Worm (Caenorhabditis elegans) whole organism, L4 larva: ENCODE measurements around the gene top-3.
A peak's percentile ranks its signal among the peaks of the same experiment; 100 is the strongest.

Source experiments
- F44E2.7 ChIP-seq: fragments of 200-800 bp; sonication (Bioruptor generic); IDR thresholded peaks from 2 replicates; pipeline ENCODE4 v2.1.2; 2022; ENCODE audit warnings: missing genetic modification characterization, missing compliant biosample characterization
- R02D3.7 ChIP-seq: fragments of 150-350 bp; sonication (generic microtip); optimal IDR thresholded peaks from 3 replicates; lab custom pipeline; 2014; ENCODE audit warnings: missing biosample characterization, missing genetic modification characterization
- T26A8.4 ChIP-seq: fragments of 200-800 bp; sonication (Bioruptor generic); IDR thresholded peaks from 2 replicates; pipeline ENCODE4 v1.3.6; 2022; ENCODE audit warnings: missing genetic modification characterization, missing compliant biosample characterization
- Y105C5A.15 ChIP-seq: fragments of 200-800 bp; sonication (Bioruptor generic); IDR thresholded peaks from 2 replicates; pipeline ENCODE4 v1.3.6; 2022; ENCODE audit warnings: missing genetic modification characterization, missing compliant biosample characterization
- Y48G9A.11 ChIP-seq: fragments of 200-800 bp; sonication (Bioruptor generic); IDR thresholded peaks from 2 replicates; pipeline ENCODE4 v1.3.6; 2022; ENCODE audit warnings: missing genetic modification reagents, missing genetic modification characterization, missing compliant biosample characterization
- Y5F2A.4 ChIP-seq: fragments of 200-800 bp; sonication (Bioruptor generic); optimal IDR thresholded peaks from 2 replicates; lab custom pipeline; 2018; ENCODE audit warnings: mild to moderate bottlenecking, missing genetic modification characterization, missing compliant biosample characterization
- Y75B8A.6 ChIP-seq: fragments of 200-800 bp; sonication (Bioruptor generic); IDR thresholded peaks from 2 replicates; pipeline ENCODE4 v1.3.6; 2022; ENCODE audit warnings: missing genetic modification reagents, missing genetic modification characterization, missing compliant biosample characterization
- ZK546.5 ChIP-seq, 2 experiments: sonication (generic microtip); optimal IDR thresholded peaks; 2 replicates each; lab custom pipeline; 2017; ENCODE audit warnings: missing biosample characterization in 2 of 2, missing genetic modification characterization in 2 of 2
- ama-1 ChIP-seq: fragments of 150-350 bp; optimal IDR thresholded peaks from 2 replicates; lab custom pipeline; 2014; ENCODE audit warnings: inconsistent platforms, mixed read lengths
- ceh-20 ChIP-seq: fragments of 200-800 bp; sonication (Bioruptor generic); IDR thresholded peaks from 2 replicates; pipeline ENCODE4 v1.3.6; 2022; ENCODE audit warnings: missing genetic modification reagents, missing genetic modification characterization, missing compliant biosample characterization
- ceh-32 ChIP-seq: sonication (generic microtip); optimal IDR thresholded peaks from 2 replicates; lab custom pipeline; 2016; ENCODE audit warnings: mild to moderate bottlenecking, missing genetic modification characterization, missing compliant biosample characterization; ENCODE audit not compliant: poor library complexity
- ceh-62 ChIP-seq: sonication (generic microtip); optimal IDR thresholded peaks from 2 replicates; lab custom pipeline; 2017; ENCODE audit warnings: missing biosample characterization, missing genetic modification characterization
- ceh-82 ChIP-seq: sonication (generic microtip); optimal IDR thresholded peaks from 2 replicates; lab custom pipeline; 2017; ENCODE audit warnings: missing biosample characterization, missing genetic modification characterization
- daf-19 ChIP-seq: fragments of 200-800 bp; sonication (Bioruptor generic); conservative IDR thresholded peaks from 2 replicates; pipeline ENCODE4 v1.3.6; 2022; ENCODE audit warnings: missing genetic modification characterization, missing compliant biosample characterization
- dmd-8 ChIP-seq: fragments of 200-800 bp; sonication (Bioruptor generic); IDR thresholded peaks from 2 replicates; pipeline ENCODE4 v1.3.6; 2022; ENCODE audit warnings: missing genetic modification characterization, missing compliant biosample characterization
- duxl-1 ChIP-seq: sonication (generic microtip); optimal IDR thresholded peaks from 2 replicates; lab custom pipeline; 2016; ENCODE audit warnings: mild to moderate bottlenecking, missing genetic modification characterization, moderate library complexity, missing compliant biosample characterization; ENCODE audit not compliant: poor library complexity
- dve-1 ChIP-seq: sonication (generic microtip); optimal IDR thresholded peaks from 2 replicates; lab custom pipeline; 2017; ENCODE audit warnings: antibody characterized with exemption, mild to moderate bottlenecking, missing genetic modification characterization, missing compliant biosample characterization; ENCODE audit not compliant: insufficient read depth
- egl-43 ChIP-seq: fragments of 200-800 bp; sonication (Bioruptor generic); IDR thresholded peaks from 2 replicates; pipeline ENCODE4 v1.3.6; 2022; ENCODE audit warnings: missing genetic modification reagents, missing genetic modification characterization, missing compliant biosample characterization
- fos-1 ChIP-seq: fragments of 150-350 bp; optimal IDR thresholded peaks from 2 replicates; lab custom pipeline; 2014; ENCODE audit warnings: missing biosample characterization, missing genetic modification characterization
- hlh-11 ChIP-seq: fragments of 200-800 bp; sonication (Bioruptor generic); optimal IDR thresholded peaks from 2 replicates; lab custom pipeline; 2018; ENCODE audit warnings: mild to moderate bottlenecking, missing genetic modification characterization, missing compliant biosample characterization
- hlh-30 ChIP-seq: sonication (generic microtip); optimal IDR thresholded peaks from 2 replicates; lab custom pipeline; 2017; ENCODE audit warnings: antibody characterized with exemption, mild to moderate bottlenecking, missing genetic modification characterization, missing compliant biosample characterization; ENCODE audit not compliant: insufficient read depth
- jun-1 ChIP-seq: fragments of 150-350 bp; optimal IDR thresholded peaks from 2 replicates; lab custom pipeline; 2014; ENCODE audit warnings: missing biosample characterization, missing genetic modification reagents, missing genetic modification characterization
- lim-7 ChIP-seq: fragments of 200-800 bp; sonication (Bioruptor generic); IDR thresholded peaks from 2 replicates; pipeline ENCODE4 v1.3.6; 2022; ENCODE audit warnings: missing genetic modification characterization, missing compliant biosample characterization
- lin-1 ChIP-seq: fragments of 200-800 bp; sonication (Bioruptor generic); IDR thresholded peaks from 2 replicates; pipeline ENCODE4 v1.3.6; 2022; ENCODE audit warnings: missing genetic modification reagents, missing genetic modification characterization, missing compliant biosample characterization
- lin-29 ChIP-seq: fragments of 200-800 bp; sonication (Bioruptor generic); IDR thresholded peaks from 2 replicates; pipeline ENCODE4 v1.3.6; 2022; ENCODE audit warnings: missing genetic modification reagents, missing genetic modification characterization, missing compliant biosample characterization
- lin-38 ChIP-seq: fragments of 200-800 bp; sonication (Bioruptor generic); IDR thresholded peaks from 2 replicates; pipeline ENCODE4 v1.3.6; 2022; ENCODE audit warnings: missing genetic modification reagents, missing genetic modification characterization, missing compliant biosample characterization
- lin-39 ChIP-seq: fragments of 150-350 bp; optimal IDR thresholded peaks from 2 replicates; lab custom pipeline; 2014; ENCODE audit warnings: missing biosample characterization, missing genetic modification reagents, missing genetic modification characterization
- lsy-2 ChIP-seq, 2 experiments: fragments of 150-350 bp in 1 of 2; sonication (generic microtip) in 1 of 2; optimal IDR thresholded peaks; 2 replicates each; lab custom pipeline; 2014 to 2017; ENCODE audit warnings: missing biosample characterization in 2 of 2, missing genetic modification characterization in 2 of 2
- mdl-1 ChIP-seq, 2 experiments: fragments of 150-350 bp in 1 of 2; sonication (generic microtip) in 1 of 2; optimal IDR thresholded peaks; 2 replicates each; lab custom pipeline; 2014 to 2017; ENCODE audit warnings: missing biosample characterization in 2 of 2, missing genetic modification characterization in 2 of 2
- mes-2 ChIP-seq: sonication (generic microtip); optimal IDR thresholded peaks from 2 replicates; lab custom pipeline; 2016; ENCODE audit warnings: missing genotype, mild to moderate bottlenecking, missing genetic modification characterization, missing compliant biosample characterization; ENCODE audit not compliant: poor library complexity, severe bottlenecking
- mxl-2 ChIP-seq: fragments of 200-800 bp; sonication (Bioruptor generic); conservative IDR thresholded peaks from 2 replicates; pipeline ENCODE4 v1.3.6; 2022; ENCODE audit warnings: missing genetic modification reagents, missing genetic modification characterization, missing compliant biosample characterization
- mxl-3 ChIP-seq: fragments of 200-800 bp; sonication (Bioruptor generic); optimal IDR thresholded peaks from 2 replicates; lab custom pipeline; 2018; ENCODE audit warnings: mild to moderate bottlenecking, missing genetic modification characterization, missing compliant biosample characterization
- nhr-102 ChIP-seq: sonication (generic microtip); optimal IDR thresholded peaks from 2 replicates; lab custom pipeline; 2016; ENCODE audit warnings: mild to moderate bottlenecking, missing genetic modification characterization, moderate library complexity, missing compliant biosample characterization
- nhr-237 ChIP-seq: sonication (generic microtip); optimal IDR thresholded peaks from 2 replicates; lab custom pipeline; 2017; ENCODE audit warnings: missing biosample characterization, missing genetic modification characterization
- nhr-25 ChIP-seq: sonication (generic microtip); optimal IDR thresholded peaks from 2 replicates; lab custom pipeline; 2017; ENCODE audit warnings: missing genetic modification characterization, mild to moderate bottlenecking, missing compliant biosample characterization, antibody characterized with exemption, moderate library complexity, borderline replicate concordance; ENCODE audit not compliant: insufficient read depth
- nhr-42 ChIP-seq: fragments of 200-800 bp; sonication (Bioruptor generic); IDR thresholded peaks from 2 replicates; pipeline ENCODE4 v1.3.6; 2022; ENCODE audit warnings: missing genetic modification characterization, missing compliant biosample characterization
- nhr-48 ChIP-seq: sonication (generic microtip); optimal IDR thresholded peaks from 2 replicates; lab custom pipeline; 2016; ENCODE audit warnings: mild to moderate bottlenecking, missing genetic modification characterization, missing compliant biosample characterization
- nhr-77 ChIP-seq: fragments of 150-350 bp; optimal IDR thresholded peaks from 2 replicates; lab custom pipeline; 2014; ENCODE audit warnings: missing biosample characterization, missing genetic modification characterization
- pha-4 ChIP-seq, 2 experiments: fragments of 150-350 bp in 1 of 2; fragments of 200-800 bp in 1 of 2; sonication (Bioruptor generic) in 1 of 2; IDR thresholded peaks in 1 of 2; optimal IDR thresholded peaks in 1 of 2; 2 replicates each; pipeline versions ENCODE4 v1.3.6 to Lab custom; 2014 to 2022; ENCODE audit warnings: missing genetic modification characterization in 2 of 2, missing genetic modification reagents in 2 of 2, missing biosample characterization in 1 of 2, missing compliant biosample characterization in 1 of 2
- rbr-2 ChIP-seq: sonication (generic microtip); optimal IDR thresholded peaks from 2 replicates; lab custom pipeline; 2016; ENCODE audit warnings: missing genotype, missing genetic modification characterization, missing compliant biosample characterization
- sdz-12 ChIP-seq: fragments of 200-800 bp; sonication (Bioruptor generic); optimal IDR thresholded peaks from 2 replicates; lab custom pipeline; 2018; ENCODE audit warnings: mild to moderate bottlenecking, missing genetic modification characterization, missing compliant biosample characterization
- snpc-1.2 ChIP-seq: fragments of 200-800 bp; sonication (Bioruptor generic); IDR thresholded peaks from 2 replicates; pipeline ENCODE4 v1.3.6; 2022; ENCODE audit warnings: missing genetic modification reagents, missing genetic modification characterization, missing compliant biosample characterization
- spr-1 ChIP-seq: sonication (generic microtip); optimal IDR thresholded peaks from 2 replicates; lab custom pipeline; 2016; ENCODE audit warnings: mild to moderate bottlenecking, missing genetic modification characterization, missing compliant biosample characterization
- spr-3 ChIP-seq: fragments of 200-800 bp; sonication (Bioruptor generic); optimal IDR thresholded peaks from 2 replicates; lab custom pipeline; 2018; ENCODE audit warnings: mild to moderate bottlenecking, missing genetic modification characterization, missing compliant biosample characterization
- tra-1 ChIP-seq: fragments of 200-800 bp; sonication (Bioruptor generic); IDR thresholded peaks from 2 replicates; pipeline ENCODE4 v1.3.6; 2022; ENCODE audit warnings: missing genetic modification reagents, missing genetic modification characterization, missing compliant biosample characterization
- unc-130 ChIP-seq: sonication (generic microtip); optimal IDR thresholded peaks from 2 replicates; lab custom pipeline; 2016; ENCODE audit warnings: missing genetic modification reagents, missing genetic modification characterization, missing compliant biosample characterization
- zfp-2 ChIP-seq: sonication (generic microtip); optimal IDR thresholded peaks from 2 replicates; lab custom pipeline; 2016; ENCODE audit warnings: mild to moderate bottlenecking, missing genetic modification characterization, missing compliant biosample characterization
- zip-11 ChIP-seq: fragments of 200-800 bp; sonication (Bioruptor generic); IDR thresholded peaks from 2 replicates; pipeline ENCODE4 v1.3.6; 2022; ENCODE audit warnings: missing genetic modification characterization, missing compliant biosample characterization
- zip-2 ChIP-seq: fragments of 150-350 bp; optimal IDR thresholded peaks from 2 replicates; lab custom pipeline; 2014; ENCODE audit warnings: missing biosample characterization, missing genetic modification characterization
- ztf-11 ChIP-seq: fragments of 150-350 bp; optimal IDR thresholded peaks from 2 replicates; lab custom pipeline; 2014; ENCODE audit warnings: missing biosample characterization, missing genetic modification characterization
- ztf-7 ChIP-seq: fragments of 150-350 bp; optimal IDR thresholded peaks from 2 replicates; lab custom pipeline; 2014; ENCODE audit warnings: missing biosample characterization, missing genetic modification characterization

top-3 gene

DNA sequence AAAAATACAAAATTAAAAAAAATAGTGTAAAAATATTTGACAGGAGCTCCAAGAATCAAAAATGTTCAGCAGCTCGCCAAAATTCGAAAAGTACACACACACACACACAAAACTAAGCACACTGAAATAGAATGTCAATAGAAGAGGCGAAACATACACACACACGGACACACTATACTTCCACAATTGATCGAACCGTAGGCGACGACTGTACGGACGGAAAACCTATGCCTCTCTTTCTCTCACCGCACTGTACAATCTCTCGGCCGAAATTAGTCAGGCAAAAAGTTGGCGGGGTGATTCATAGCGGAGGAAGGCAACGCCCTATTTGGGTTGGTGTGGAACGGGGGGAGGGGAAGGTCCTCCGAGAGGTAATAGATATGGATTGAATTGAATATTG is 12.5 kb downstream of the top-3 start (continued):
- TF ChIP-seq hlh-30 (tag; lab: Kevin White, UChicago) (no peak), ZK546.5 (tag; optimal IDR thresholded peaks at IDR 0.05; lab: Kevin White, UChicago) (no peak), lin-39 (tag; lab: Kevin White, UChicago) (no peak), Y105C5A.15 (GFP tag; lab: Robert Waterston, UW) (no peak), tra-1 (GFP tag; lab: Robert Waterston, UW) (no peak), Y48G9A.11 (no peak), dve-1 (peak; percentile 61), nhr-102 (no peak), nhr-42 (GFP tag; lab: Robert Waterston, UW) (no peak), nhr-48 (tag; lab: Kevin White, UChicago) (no peak), R02D3.7 (tag; lab: Kevin White, UChicago) (no peak), lin-29 (GFP tag; lab: Robert Waterston, UW) (no peak), jun-1 (tag; lab: Kevin White, UChicago) (no peak), ama-1 (lab: Kevin White, UChicago) (no peak), egl-43 (GFP tag; lab: Robert Waterston, UW) (no peak), rbr-2 (tag; lab: Kevin White, UChicago) (no peak), ztf-7 (tag; lab: Kevin White, UChicago) (no peak), lim-7 (GFP tag; lab: Robert Waterston, UW) (no peak), dmd-8 (GFP tag; lab: Robert Waterston, UW) (no peak), pha-4 (GFP tag; IDR thresholded peaks at IDR 0.05; lab: Robert Waterston, UW) (no peak), pha-4 (tag; optimal IDR thresholded peaks at IDR 0.05; lab: Kevin White, UChicago) (peak; percentile 60), nhr-25 (no peak), mxl-3 (GFP tag; lab: Kevin White, UChicago) (no peak), mdl-1 (tag; optimal IDR thresholded peaks at IDR 0.05; lab: Kevin White, UChicago) (no peak), zfp-2 (tag; lab: Kevin White, UChicago) (no peak), ztf-11 (tag; lab: Kevin White, UChicago) (no peak), ceh-32 (tag; lab: Kevin White, UChicago) (no peak), duxl-1 (tag; lab: Kevin White, UChicago) (no peak), lsy-2 (tag; optimal IDR thresholded peaks at IDR 0.05; lab: Kevin White, UChicago) (peak in 1 of 2 experiments; percentile 22), lin-38 (no peak), hlh-11 (tag; lab: Kevin White, UChicago) (peak; percentile 62), ceh-20 (GFP tag; lab: Robert Waterston, UW) (no peak), lin-1 (GFP tag; lab: Robert Waterston, UW) (no peak), zip-2 (tag; lab: Kevin White, UChicago) (no peak), zip-11 (no peak), F44E2.7 (no peak), fos-1 (tag; lab: Kevin White, UChicago) (no peak), mes-2 (tag; lab: Kevin White, UChicago) (peak; percentile 61), nhr-237 (tag; lab: Kevin White, UChicago) (no peak), ceh-82 (tag; lab: Kevin White, UChicago) (no peak), snpc-1.2 (GFP tag; lab: Robert Waterston, UW) (no peak), sdz-12 (GFP tag; lab: Kevin White, UChicago) (no peak), T26A8.4 (GFP tag; lab: Robert Waterston, UW) (no peak), daf-19 (no peak), spr-3 (GFP tag; lab: Kevin White, UChicago) (no peak), Y5F2A.4 (GFP tag; lab: Kevin White, UChicago) (no peak), spr-1 (no peak), nhr-77 (tag; lab: Kevin White, UChicago) (no peak), mxl-2 (no peak), ceh-62 (no peak), unc-130 (GFP tag; lab: Kevin White, UChicago) (no peak), Y75B8A.6 (GFP tag; lab: Robert Waterston, UW) (no peak)
